Fruit fly (Drosophila melanogaster): Measurements from ENCODE around the gene ttm2.

ttm2 gene

dm6 chr3L:271501-272249 is 3.3 kb upstream of the ttm2 start (continued):
- TF ChIP-seq CG12299 (tag; optimal IDR thresholded peaks at IDR 0.05) (peak; percentile 8), CG30403 (GFP tag; optimal IDR thresholded peaks at IDR 0.05) (peak; percentile 2), sens-2 (GFP tag; IDR thresholded peaks at IDR 0.05) (peak; percentile 42; the same call in 1 of the 2 replicates), CG12769 (tag; optimal IDR thresholded peaks at IDR 0.05) (peak; percentile 48), otp (GFP tag; IDR thresholded peaks at IDR 0.05) (0 out of 3 replicates have a peak, but pooled peaks have one; percentile 30), so (GFP tag; IDR thresholded peaks at IDR 0.05) (peak; percentile 26; the same call in 1 of the 3 replicates), bbx (GFP tag; IDR thresholded peaks at IDR 0.05; ENCODE audit: partially characterized antibody) (peak; percentile 78), tna (GFP tag; IDR thresholded peaks at IDR 0.05; ENCODE audit: partially characterized antibody) (peak; percentile 67), her (GFP tag; optimal IDR thresholded peaks at IDR 0.05) (peak; percentile 16), CG34422 (GFP tag; IDR thresholded peaks at IDR 0.05) (peak; percentile 34; the same call in 1 of the 3 replicates), HLHmδ (GFP tag; optimal IDR thresholded peaks at IDR 0.05) (peak; percentile 75), sima (GFP tag; optimal IDR thresholded peaks at IDR 0.05) (no peak), Gsc (GFP tag; IDR thresholded peaks at IDR 0.05) (no peak), D (optimal IDR thresholded peaks at IDR 0.05) (peak; percentile 58), D (GFP tag; optimal IDR thresholded peaks at IDR 0.05) (no peak), E2f2 (GFP tag; IDR thresholded peaks at IDR 0.05) (0 out of 2 replicates have a peak, but pooled peaks have one; percentile 15), sr (GFP tag; IDR thresholded peaks at IDR 0.05) (peak; percentile 88), CG1529 (GFP tag; optimal IDR thresholded peaks at IDR 0.05) (no peak), CG2889 (GFP tag; IDR thresholded peaks at IDR 0.05) (no peak), NFAT (GFP tag; IDR thresholded peaks at IDR 0.05) (no peak), ci (GFP tag; IDR thresholded peaks at IDR 0.05) (peak; percentile 77; the same call in 2 of the 3 replicates), Deaf1 (tag; optimal IDR thresholded peaks at IDR 0.05) (peak; percentile 31), CG13775 (GFP tag; optimal IDR thresholded peaks at IDR 0.05) (no peak), hbn (GFP tag; IDR thresholded peaks at IDR 0.05; ENCODE audit: partially characterized antibody) (0 out of 2 replicates have a peak, but pooled peaks have one; percentile 17), Nf-YA (GFP tag; IDR thresholded peaks at IDR 0.05) (no peak), cg (GFP tag; optimal IDR thresholded peaks at IDR 0.05) (peak; percentile 25), Scr (GFP tag; IDR thresholded peaks at IDR 0.05; ENCODE audit: partially characterized antibody) (peak; percentile 57), CG12104 (GFP tag; optimal IDR thresholded peaks at IDR 0.05) (no peak), fd64A (GFP tag; optimal IDR thresholded peaks at IDR 0.05) (no peak), chinmo (GFP tag; IDR thresholded peaks at IDR 0.05; ENCODE audit: partially characterized antibody) (peak; percentile 92; the same call in 3 of the 4 replicates), Bgb (GFP tag; IDR thresholded peaks at IDR 0.05; ENCODE audit: partially characterized antibody) (peak; percentile 76), D19B (GFP tag; optimal IDR thresholded peaks at IDR 0.05) (no peak), seq (GFP tag; IDR thresholded peaks at IDR 0.05) (no peak), knrl (GFP tag; IDR thresholded peaks at IDR 0.05; ENCODE audit: partially characterized antibody) (0 out of 3 replicates have a peak, but pooled peaks have one; percentile 22), Rfx (GFP tag; IDR thresholded peaks at IDR 0.05) (peak; percentile 30; the same call in 1 of the 2 replicates), nerfin-1 (tag; optimal IDR thresholded peaks at IDR 0.05) (peak; percentile 78), sob (GFP tag; IDR thresholded peaks at IDR 0.05) (peak; percentile 31; the same call in 1 of the 2 replicates), Dbx (GFP tag; IDR thresholded peaks at IDR 0.05) (0 out of 3 replicates have a peak, but pooled peaks have one; percentile 28), CG13894 (tag; optimal IDR thresholded peaks at IDR 0.05) (peak; percentile 43), vvl (GFP tag; IDR thresholded peaks at IDR 0.05) (peak; percentile 47; the same call in 1 of the 2 replicates), z (GFP tag; IDR thresholded peaks at IDR 0.05) (peak; percentile 99), CG5180 (GFP tag; optimal IDR thresholded peaks at IDR 0.05) (peak; percentile 88), CG11560 (tag; IDR thresholded peaks at IDR 0.05) (no peak), CG13287 (GFP tag; IDR thresholded peaks at IDR 0.05; ENCODE audit: partially characterized antibody) (peak; percentile 51; the same call in 1 of the 2 replicates), CG8290 (GFP tag; optimal IDR thresholded peaks at IDR 0.05) (no peak), CG8290 (tag; optimal IDR thresholded peaks at IDR 0.05) (peak in 1 of 2 experiments; percentile 46), CG9797 (GFP tag; optimal IDR thresholded peaks at IDR 0.05) (no peak), CG16863 (GFP tag; optimal IDR thresholded peaks at IDR 0.05) (no peak)
